Fruit fly (Drosophila melanogaster) whole organism, embryonic: Measurements from ENCODE around the gene Evi5.

Experiments
- Adf1 ChIP-seq: fragments of 200-800 bp; sonication (Bioruptor generic); IDR thresholded peaks from 2 replicates; pipeline ENCODE4 v1.3.6; 2022; ENCODE audit warnings: missing biosample characterization, missing genetic modification characterization
- B-H1 ChIP-seq: fragments of 200-800 bp; sonication (Bioruptor generic); IDR thresholded peaks from 3 replicates; pipeline ENCODE4 v1.3.6; 2022; ENCODE audit warnings: missing biosample characterization, missing genetic modification characterization
- Bgb ChIP-seq: fragments of 200-800 bp; sonication (Bioruptor generic); IDR thresholded peaks from 2 replicates; pipeline ENCODE4 v1.3.6; 2022; ENCODE audit warnings: missing biosample characterization, missing genetic modification characterization; ENCODE audit not compliant: partially characterized antibody
- CG10654 ChIP-seq: fragments of 200-800 bp; sonication (Bioruptor generic); optimal IDR thresholded peaks from 2 replicates; lab custom pipeline; 2016; ENCODE audit warnings: missing biosample characterization, missing genetic modification characterization
- CG11696 ChIP-seq: fragments of 200-800 bp; sonication (Bioruptor generic); IDR thresholded peaks from 2 replicates; pipeline ENCODE4 v1.3.6; 2022; ENCODE audit warnings: missing biosample characterization, missing genetic modification characterization
- CG12236 ChIP-seq: fragments of 200-800 bp; sonication (Bioruptor generic); optimal IDR thresholded peaks from 2 replicates; lab custom pipeline; 2016; ENCODE audit warnings: missing biosample characterization, missing genetic modification characterization
- CG12769 ChIP-seq: fragments of 200-800 bp; sonication (Bioruptor generic); optimal IDR thresholded peaks from 2 replicates; lab custom pipeline; 2019; ENCODE audit warnings: missing biosample characterization, mild to moderate bottlenecking, missing genetic modification characterization, moderate library complexity
- CG13624 ChIP-seq: fragments of 200-800 bp; sonication (Bioruptor generic); optimal IDR thresholded peaks from 2 replicates; lab custom pipeline; 2016; ENCODE audit warnings: missing biosample characterization, missing genetic modification characterization
- CG13775 ChIP-seq: fragments of 200-800 bp; sonication (Bioruptor generic); optimal IDR thresholded peaks from 3 replicates; lab custom pipeline; 2017; ENCODE audit warnings: missing biosample characterization, mild to moderate bottlenecking, missing genetic modification characterization
- CG14050 ChIP-seq: fragments of 200-800 bp; sonication (Bioruptor generic); IDR thresholded peaks from 3 replicates; pipeline ENCODE4 v1.3.6; 2022; ENCODE audit warnings: missing biosample characterization, missing genetic modification characterization
- CG15269 ChIP-seq: fragments of 200-800 bp; sonication (Bioruptor generic); optimal IDR thresholded peaks from 2 replicates; lab custom pipeline; 2018; ENCODE audit warnings: missing biosample characterization, mild to moderate bottlenecking, missing genetic modification characterization, moderate library complexity
- CG17186 ChIP-seq: fragments of 200-800 bp; sonication (Bioruptor generic); optimal IDR thresholded peaks from 3 replicates; lab custom pipeline; 2017; ENCODE audit warnings: missing biosample characterization, missing genetic modification reagents, missing genetic modification characterization
- CG17361 ChIP-seq: fragments of 200-800 bp; sonication (Bioruptor generic); IDR thresholded peaks from 3 replicates; pipeline ENCODE4 v1.3.6; 2022; ENCODE audit warnings: missing biosample characterization, missing genetic modification characterization
- CG17802 ChIP-seq: fragments of 200-800 bp; sonication (Bioruptor generic); optimal IDR thresholded peaks from 2 replicates; lab custom pipeline; 2018; ENCODE audit warnings: missing biosample characterization, mild to moderate bottlenecking, missing genetic modification characterization, moderate library complexity
- CG18619 ChIP-seq: fragments of 200-800 bp; sonication (Bioruptor generic); optimal IDR thresholded peaks from 3 replicates; lab custom pipeline; 2017; ENCODE audit warnings: missing biosample characterization, mild to moderate bottlenecking, missing genetic modification characterization
- CG32767 ChIP-seq: fragments of 200-800 bp; sonication (Bioruptor generic); IDR thresholded peaks from 2 replicates; pipeline ENCODE4 v1.3.6; 2022; ENCODE audit warnings: missing biosample characterization, missing genetic modification characterization
- CG3838 ChIP-seq: fragments of 200-800 bp; sonication (Bioruptor generic); optimal IDR thresholded peaks from 3 replicates; lab custom pipeline; 2016; ENCODE audit warnings: missing biosample characterization, missing genetic modification characterization
- CG4404 ChIP-seq: fragments of 200-800 bp; sonication (Bioruptor generic); IDR thresholded peaks from 2 replicates; pipeline ENCODE4 v1.3.6; 2022; ENCODE audit warnings: missing biosample characterization, missing genetic modification characterization
- CG5245 ChIP-seq: fragments of 200-800 bp; sonication (Bioruptor generic); optimal IDR thresholded peaks from 3 replicates; lab custom pipeline; 2016; ENCODE audit warnings: missing biosample characterization, missing genetic modification characterization
- CG6683 ChIP-seq: fragments of 200-800 bp; sonication (Bioruptor generic); optimal IDR thresholded peaks from 2 replicates; lab custom pipeline; 2017; ENCODE audit warnings: missing biosample characterization, mild to moderate bottlenecking, missing genetic modification characterization, missing genetic modification reagents
- CG7745 ChIP-seq: fragments of 200-800 bp; sonication (Bioruptor generic); optimal IDR thresholded peaks from 2 replicates; lab custom pipeline; 2018; ENCODE audit warnings: missing biosample characterization, mild to moderate bottlenecking, missing genetic modification characterization, moderate library complexity
- CG8478 ChIP-seq: fragments of >200 bp; optimal IDR thresholded peaks from 2 replicates; lab custom pipeline; 2018
- Dip3 ChIP-seq: fragments of 200-800 bp; sonication (Bioruptor generic); optimal IDR thresholded peaks from 3 replicates; lab custom pipeline; 2016; ENCODE audit warnings: missing biosample characterization, missing genetic modification characterization
- Doc3 ChIP-seq: fragments of 200-800 bp; sonication (Bioruptor generic); IDR thresholded peaks from 3 replicates; pipeline ENCODE4 v1.3.6; 2022; ENCODE audit warnings: missing biosample characterization, missing genetic modification characterization; ENCODE audit not compliant: partially characterized antibody
- ERR ChIP-seq: fragments of 200-800 bp; sonication (Bioruptor generic); optimal IDR thresholded peaks from 2 replicates; lab custom pipeline; 2016; ENCODE audit warnings: missing biosample characterization, missing genetic modification characterization
- Fer3 ChIP-seq: fragments of 200-800 bp; sonication (Bioruptor generic); optimal IDR thresholded peaks from 2 replicates; lab custom pipeline; 2018; ENCODE audit warnings: missing biosample characterization, mild to moderate bottlenecking, missing genetic modification characterization, moderate library complexity
- GATAe ChIP-seq: fragments of 200-800 bp; sonication (Bioruptor generic); conservative IDR thresholded peaks from 2 replicates; pipeline ENCODE4 v1.3.6; 2022; ENCODE audit warnings: missing biosample characterization, missing genetic modification characterization
- HLH4C ChIP-seq: fragments of 200-800 bp; sonication (Bioruptor generic); IDR thresholded peaks from 3 replicates; pipeline ENCODE4 v1.3.6; 2022; ENCODE audit warnings: missing biosample characterization, missing genetic modification characterization; ENCODE audit not compliant: partially characterized antibody
- Hey ChIP-seq: fragments of 200-800 bp; sonication (Bioruptor generic); optimal IDR thresholded peaks from 3 replicates; lab custom pipeline; 2018; ENCODE audit warnings: missing biosample characterization, mild to moderate bottlenecking, missing genetic modification characterization
- Hr39 ChIP-seq: fragments of >200 bp; optimal IDR thresholded peaks from 2 replicates; lab custom pipeline; 2017
- Kr ChIP-seq: fragments of 200-800 bp; sonication (Bioruptor generic); optimal IDR thresholded peaks from 2 replicates; lab custom pipeline; 2017; ENCODE audit warnings: missing biosample characterization, mild to moderate bottlenecking, missing genetic modification characterization
- MBD-R2 ChIP-seq: fragments of 200-800 bp; sonication (Bioruptor generic); IDR thresholded peaks from 2 replicates; pipeline ENCODE4 v1.3.6; 2022; ENCODE audit warnings: missing biosample characterization, missing genetic modification characterization
- Meics ChIP-seq: fragments of 200-800 bp; sonication (Bioruptor generic); optimal IDR thresholded peaks from 2 replicates; lab custom pipeline; 2017; ENCODE audit warnings: missing biosample characterization, mild to moderate bottlenecking, missing genetic modification characterization
- Opbp ChIP-seq: fragments of 200-800 bp; sonication (Bioruptor generic); IDR thresholded peaks from 3 replicates; pipeline ENCODE4 v1.3.6; 2022; ENCODE audit warnings: missing biosample characterization, missing genetic modification characterization; ENCODE audit not compliant: partially characterized antibody
- Pdp1 ChIP-seq, 2 experiments: fragments of 200-800 bp; sonication (Bioruptor generic); optimal IDR thresholded peaks; 3 replicates each; lab custom pipeline; 2016; ENCODE audit warnings: missing biosample characterization in 2 of 2, missing genetic modification characterization in 2 of 2, mild to moderate bottlenecking in 1 of 2, moderate library complexity in 1 of 2
- Ssrp ChIP-seq: fragments of 200-800 bp; sonication (Bioruptor generic); optimal IDR thresholded peaks from 2 replicates; lab custom pipeline; 2018; ENCODE audit warnings: missing biosample characterization, mild to moderate bottlenecking, missing genetic modification characterization, moderate library complexity
- Vsx1 ChIP-seq: fragments of 200-800 bp; sonication (Bioruptor generic); optimal IDR thresholded peaks from 2 replicates; lab custom pipeline; 2017; ENCODE audit warnings: missing biosample characterization, mild to moderate bottlenecking, missing genetic modification characterization, missing genetic modification reagents
- ap ChIP-seq: fragments of 200-800 bp; sonication (Bioruptor generic); IDR thresholded peaks from 2 replicates; pipeline ENCODE4 v1.3.6; 2022; ENCODE audit warnings: missing biosample characterization, missing genetic modification characterization
- ara ChIP-seq: fragments of 200-800 bp; sonication (Bioruptor generic); IDR thresholded peaks from 2 replicates; pipeline ENCODE4 v1.3.6; 2022; ENCODE audit warnings: missing biosample characterization, missing genetic modification characterization
- ci ChIP-seq: fragments of 200-800 bp; sonication (Bioruptor generic); IDR thresholded peaks from 3 replicates; pipeline ENCODE4 v1.3.6; 2022; ENCODE audit warnings: missing biosample characterization, missing genetic modification characterization
- crp ChIP-seq, 2 experiments: fragments of 200-800 bp; sonication (Bioruptor generic); optimal IDR thresholded peaks; 2 replicates in 1 of 2; 3 replicates in 1 of 2; lab custom pipeline; 2017; ENCODE audit warnings: missing biosample characterization in 2 of 2, missing genetic modification characterization in 2 of 2, mild to moderate bottlenecking in 1 of 2, moderate library complexity in 1 of 2
- cwo ChIP-seq: fragments of 200-800 bp; sonication (Bioruptor generic); optimal IDR thresholded peaks from 3 replicates; lab custom pipeline; 2017; ENCODE audit warnings: missing biosample characterization, missing genetic modification characterization, mild to moderate bottlenecking, moderate library complexity, missing genetic modification reagents
- dmrt11E ChIP-seq: fragments of 200-800 bp; sonication (Bioruptor generic); optimal IDR thresholded peaks from 3 replicates; lab custom pipeline; 2018; ENCODE audit warnings: missing biosample characterization, mild to moderate bottlenecking, missing genetic modification characterization, moderate library complexity
- eyg ChIP-seq: fragments of 200-800 bp; sonication (Bioruptor generic); optimal IDR thresholded peaks from 3 replicates; lab custom pipeline; 2016; ENCODE audit warnings: missing biosample characterization, missing genetic modification characterization
- ftz-f1 ChIP-seq: fragments of 200-800 bp; sonication (Bioruptor generic); optimal IDR thresholded peaks from 2 replicates; lab custom pipeline; 2016; ENCODE audit warnings: missing biosample characterization, missing genetic modification characterization
- gcm2 ChIP-seq: fragments of 200-800 bp; sonication (Bioruptor generic); optimal IDR thresholded peaks from 2 replicates; lab custom pipeline; 2016; ENCODE audit warnings: missing biosample characterization, missing genetic modification characterization
- lbe ChIP-seq: fragments of 200-800 bp; sonication (Bioruptor generic); optimal IDR thresholded peaks from 2 replicates; lab custom pipeline; 2016; ENCODE audit warnings: missing biosample characterization, mild to moderate bottlenecking, missing genetic modification characterization
- onecut ChIP-seq: fragments of 200-800 bp; sonication (Bioruptor generic); IDR thresholded peaks from 2 replicates; pipeline ENCODE4 v1.3.6; 2022; ENCODE audit warnings: missing biosample characterization, missing genetic modification characterization
- sc ChIP-seq, 3 experiments: fragments of >200 bp in 2 of 3; fragments of 200-800 bp in 1 of 3; sonication (Bioruptor generic) in 1 of 3; optimal IDR thresholded peaks; 2 replicates in 2 of 3; 3 replicates in 1 of 3; lab custom pipeline; 2017; ENCODE audit warnings: mild to moderate bottlenecking in 1 of 3, missing biosample characterization in 1 of 3, missing genetic modification characterization in 1 of 3, missing genetic modification reagents in 1 of 3
- sqz ChIP-seq: fragments of 200-800 bp; sonication (Bioruptor generic); optimal IDR thresholded peaks from 3 replicates; lab custom pipeline; 2018; ENCODE audit warnings: missing biosample characterization, mild to moderate bottlenecking, missing genetic modification characterization

The Evi5 gene

DNA sequence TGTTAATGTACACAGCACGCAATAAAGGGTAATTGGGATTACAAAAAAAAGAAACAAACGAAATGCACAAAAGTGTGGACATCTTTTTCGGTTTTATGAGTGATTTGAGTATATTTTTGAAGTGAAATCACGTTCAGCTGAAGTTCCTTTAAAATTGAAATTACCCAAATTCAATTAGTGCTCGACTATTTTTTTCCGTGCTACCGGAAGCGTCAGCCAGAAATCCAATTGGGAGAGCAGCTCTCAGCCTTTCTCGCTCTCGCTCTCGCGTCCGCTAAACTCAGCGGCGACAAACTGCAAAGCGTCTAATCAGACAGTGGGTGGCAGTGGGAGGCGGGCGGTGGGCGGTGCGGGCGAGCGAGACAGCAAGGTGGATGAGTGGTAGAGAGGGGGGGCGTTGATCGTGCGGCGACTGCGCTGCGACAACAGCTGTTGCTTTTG, 30.9 kb downstream of the Evi5 start (continued):
- TF ChIP-seq sc (optimal IDR thresholded peaks at IDR 0.05; lab: Kevin White, UChicago), result no peak
- TF ChIP-seq sc (GFP tag; optimal IDR thresholded peaks at IDR 0.05; lab: Kevin White, UChicago), result peak; percentile 45
- no peak for TF ChIP-seq Opbp (GFP tag; lab: Robert Waterston, UW)
- TF ChIP-seq CG17186 (GFP tag; lab: Kevin White, UChicago), result no peak
- peak; percentile 90 for TF ChIP-seq ERR (GFP tag; lab: Kevin White, UChicago)
- TF ChIP-seq lbe (GFP tag; lab: Kevin White, UChicago), result peak; percentile 90
- TF ChIP-seq MBD-R2 (GFP tag; lab: Robert Waterston, UW), result peak; percentile 77
- no peak for TF ChIP-seq Doc3 (GFP tag; lab: Robert Waterston, UW)
- peak; percentile 89 for TF ChIP-seq CG32767 (GFP tag; lab: Robert Waterston, UW)
- TF ChIP-seq crp (GFP tag; optimal IDR thresholded peaks at IDR 0.05; lab: Kevin White, UChicago), result peak in 1 of 2 experiments; percentile 58
- TF ChIP-seq CG6683 (GFP tag; lab: Kevin White, UChicago), result peak; percentile 79
- no peak for TF ChIP-seq CG7745 (tag; lab: Kevin White, UChicago)
- TF ChIP-seq Hey (tag; lab: Kevin White, UChicago), result peak; percentile 58
- TF ChIP-seq eyg (GFP tag; lab: Kevin White, UChicago), result peak; percentile 93
- peak; percentile 64; the same call in 1 of the 2 replicates for TF ChIP-seq CG11696 (GFP tag; lab: Robert Waterston, UW)
- no peak for TF ChIP-seq HLH4C
- TF ChIP-seq CG8478 (lab: Kevin White, UChicago), result no peak
- TF ChIP-seq CG10654 (GFP tag; lab: Kevin White, UChicago), result peak; percentile 88
- peak; percentile 85 for TF ChIP-seq CG17361 (GFP tag; lab: Robert Waterston, UW)
- peak; percentile 55 for TF ChIP-seq ftz-f1 (GFP tag; lab: Kevin White, UChicago)
- TF ChIP-seq onecut (GFP tag; lab: Robert Waterston, UW), result peak; percentile 70
- TF ChIP-seq GATAe (GFP tag; lab: Robert Waterston, UW), result peak; percentile 61; the same call in 1 of the 2 replicates
- peak; percentile 82 for TF ChIP-seq CG5245
- peak; percentile 94 for TF ChIP-seq CG15269 (tag; lab: Kevin White, UChicago)
- peak; percentile 98 for TF ChIP-seq Adf1 (GFP tag; lab: Robert Waterston, UW)
- peak; percentile 65 for TF ChIP-seq Vsx1 (GFP tag; lab: Kevin White, UChicago)
- peak; percentile 93 for TF ChIP-seq ci (GFP tag; lab: Robert Waterston, UW)
- TF ChIP-seq Hr39, result no peak
- TF ChIP-seq gcm2 (GFP tag; lab: Kevin White, UChicago), result peak; percentile 94
- TF ChIP-seq B-H1 (GFP tag; lab: Robert Waterston, UW), result peak; percentile 74
- TF ChIP-seq CG18619 (GFP tag; lab: Kevin White, UChicago), result peak; percentile 85
- peak; percentile 91 for TF ChIP-seq Fer3
- peak; percentile 68 for TF ChIP-seq CG4404 (GFP tag; lab: Robert Waterston, UW)
- TF ChIP-seq CG14050, result peak; percentile 87
- peak; percentile 77 for TF ChIP-seq CG12236 (GFP tag; lab: Kevin White, UChicago)
- TF ChIP-seq Dip3 (GFP tag; lab: Kevin White, UChicago), result peak; percentile 87
- TF ChIP-seq Kr (GFP tag; lab: Kevin White, UChicago), result no peak
- TF ChIP-seq Meics (GFP tag; lab: Kevin White, UChicago), result peak; percentile 93
- peak; percentile 78 for TF ChIP-seq CG13775 (GFP tag; lab: Kevin White, UChicago)
- TF ChIP-seq ara (GFP tag; lab: Robert Waterston, UW), result peak; percentile 78
- peak; percentile 73 for TF ChIP-seq ap (GFP tag; lab: Robert Waterston, UW)
- TF ChIP-seq cwo (GFP tag; lab: Kevin White, UChicago), result peak; percentile 89
- peak; percentile 56 for TF ChIP-seq dmrt11E (tag; lab: Kevin White, UChicago)
- TF ChIP-seq sqz (GFP tag; lab: Kevin White, UChicago), result peak; percentile 79
- no peak for TF ChIP-seq Bgb (GFP tag; lab: Robert Waterston, UW)
- TF ChIP-seq CG13624, result peak; percentile 93
- peak; percentile 95 for TF ChIP-seq CG12769 (tag; lab: Kevin White, UChicago)
- TF ChIP-seq Pdp1 (GFP tag; optimal IDR thresholded peaks at IDR 0.05; lab: Kevin White, UChicago), result peak; percentile 86 to 88
- peak; percentile 74 for TF ChIP-seq Ssrp (tag; lab: Kevin White, UChicago)
- TF ChIP-seq CG3838 (GFP tag; lab: Kevin White, UChicago), result peak; percentile 50
- TF ChIP-seq CG17802 (tag; lab: Kevin White, UChicago), result peak; percentile 16
